Worm (Caenorhabditis elegans): Measurements from ENCODE around the gene ubh-3.

DNA sequence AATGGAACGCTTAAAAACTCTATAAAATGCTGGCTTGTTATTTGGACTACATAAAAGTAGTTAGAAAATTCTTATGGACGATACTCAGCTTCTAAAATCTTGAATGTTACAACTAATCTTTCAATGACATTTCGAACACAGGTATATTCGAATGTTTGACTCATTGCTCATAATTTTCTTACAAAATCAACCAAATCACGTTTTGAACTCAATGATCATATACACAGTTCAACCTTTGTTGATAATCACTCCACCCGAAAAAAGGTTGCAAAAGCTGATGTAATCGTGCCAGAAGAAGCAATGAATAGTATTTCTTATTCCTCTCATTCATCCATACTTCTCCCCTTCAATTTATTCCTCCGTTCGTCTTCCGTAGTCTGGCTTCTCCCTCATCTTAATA lies 40.5 kb upstream of the ubh-3 start, which contains the start of gene K04A8.20:
- TF ChIP-seq ama-1 (optimal IDR thresholded peaks at IDR 0.05) (no peak), pes-1 (GFP tag; IDR thresholded peaks at IDR 0.05) (no peak), hnd-1 (tag; optimal IDR thresholded peaks at IDR 0.05) (no peak), aly-1 (tag; optimal IDR thresholded peaks at IDR 0.05) (no peak)
